Worm (Caenorhabditis elegans) whole organism, L4 larva: Measurements from ENCODE around the gene C08F8.9.
"Not testable (repeated sequence)": the region's sequence is repeated elsewhere in the genome, so short reads cannot be mapped to it uniquely, and the experiment has no call there.

Source experiments
- D1046.2 ChIP-seq: fragments of 200-800 bp; sonication (Bioruptor generic); IDR thresholded peaks from 2 replicates; pipeline ENCODE4 v1.3.6; 2022; ENCODE audit warnings: missing genetic modification characterization, missing compliant biosample characterization
- F10B5.3 ChIP-seq: sonication (generic microtip); optimal IDR thresholded peaks from 2 replicates; lab custom pipeline; 2016; ENCODE audit warnings: mild to moderate bottlenecking, missing genetic modification characterization, missing compliant biosample characterization
- R02D3.7 ChIP-seq: fragments of 150-350 bp; sonication (generic microtip); optimal IDR thresholded peaks from 3 replicates; lab custom pipeline; 2014; ENCODE audit warnings: missing biosample characterization, missing genetic modification characterization
- T20F7.1 ChIP-seq: fragments of 200-800 bp; sonication (Bioruptor generic); optimal IDR thresholded peaks from 2 replicates; lab custom pipeline; 2018; ENCODE audit warnings: mild to moderate bottlenecking, missing genetic modification characterization, missing compliant biosample characterization
- T26A8.4 ChIP-seq: fragments of 200-800 bp; sonication (Bioruptor generic); IDR thresholded peaks from 2 replicates; pipeline ENCODE4 v1.3.6; 2022; ENCODE audit warnings: missing genetic modification characterization, missing compliant biosample characterization
- Y48G9A.11 ChIP-seq: fragments of 200-800 bp; sonication (Bioruptor generic); IDR thresholded peaks from 2 replicates; pipeline ENCODE4 v1.3.6; 2022; ENCODE audit warnings: missing genetic modification reagents, missing genetic modification characterization, missing compliant biosample characterization
- ZK337.2 ChIP-seq: fragments of 200-800 bp; sonication (Bioruptor generic); IDR thresholded peaks from 2 replicates; pipeline ENCODE4 v1.3.6; 2022; ENCODE audit warnings: missing genetic modification reagents, missing genetic modification characterization, missing compliant biosample characterization
- ZK546.5 ChIP-seq, 2 experiments: sonication (generic microtip); optimal IDR thresholded peaks; 2 replicates each; lab custom pipeline; 2017; ENCODE audit warnings: missing biosample characterization in 2 of 2, missing genetic modification characterization in 2 of 2
- aly-2 ChIP-seq: sonication (generic microtip); optimal IDR thresholded peaks from 2 replicates; lab custom pipeline; 2018; ENCODE audit warnings: missing biosample characterization, missing genetic modification characterization
- arid-1 ChIP-seq: fragments of 200-800 bp; sonication (Bioruptor generic); conservative IDR thresholded peaks from 2 replicates; pipeline ENCODE4 v1.3.6; 2022; ENCODE audit warnings: missing genetic modification reagents, missing genetic modification characterization, missing compliant biosample characterization
- ceh-62 ChIP-seq: sonication (generic microtip); optimal IDR thresholded peaks from 2 replicates; lab custom pipeline; 2017; ENCODE audit warnings: missing biosample characterization, missing genetic modification characterization
- cey-2 ChIP-seq: sonication (generic microtip); optimal IDR thresholded peaks from 3 replicates; lab custom pipeline; 2017; ENCODE audit warnings: missing genetic modification characterization, mild to moderate bottlenecking, missing compliant biosample characterization, antibody characterized with exemption, borderline replicate concordance; ENCODE audit not compliant: insufficient read depth
- ctbp-1 ChIP-seq: fragments of 200-800 bp; sonication (Bioruptor generic); IDR thresholded peaks from 2 replicates; pipeline ENCODE4 v1.3.6; 2022; ENCODE audit warnings: missing genetic modification reagents, missing genetic modification characterization, missing compliant biosample characterization
- dmd-6 ChIP-seq: fragments of 200-800 bp; sonication (Bioruptor generic); IDR thresholded peaks from 2 replicates; pipeline ENCODE4 v1.3.6; 2022; ENCODE audit warnings: missing genetic modification reagents, missing genetic modification characterization, missing compliant biosample characterization
- dmd-9 ChIP-seq: fragments of 200-800 bp; sonication (Bioruptor generic); IDR thresholded peaks from 2 replicates; pipeline ENCODE4 v1.3.6; 2022; ENCODE audit warnings: missing genetic modification reagents, missing genetic modification characterization, missing compliant biosample characterization
- dve-1 ChIP-seq: sonication (generic microtip); optimal IDR thresholded peaks from 2 replicates; lab custom pipeline; 2017; ENCODE audit warnings: antibody characterized with exemption, mild to moderate bottlenecking, missing genetic modification characterization, missing compliant biosample characterization; ENCODE audit not compliant: insufficient read depth
- hlh-30 ChIP-seq: sonication (generic microtip); optimal IDR thresholded peaks from 2 replicates; lab custom pipeline; 2017; ENCODE audit warnings: antibody characterized with exemption, mild to moderate bottlenecking, missing genetic modification characterization, missing compliant biosample characterization; ENCODE audit not compliant: insufficient read depth
- jun-1 ChIP-seq: fragments of 150-350 bp; optimal IDR thresholded peaks from 2 replicates; lab custom pipeline; 2014; ENCODE audit warnings: missing biosample characterization, missing genetic modification reagents, missing genetic modification characterization
- lim-7 ChIP-seq: fragments of 200-800 bp; sonication (Bioruptor generic); IDR thresholded peaks from 2 replicates; pipeline ENCODE4 v1.3.6; 2022; ENCODE audit warnings: missing genetic modification characterization, missing compliant biosample characterization
- lin-13 ChIP-seq: fragments of 150-350 bp; optimal IDR thresholded peaks from 2 replicates; lab custom pipeline; 2014; ENCODE audit warnings: missing biosample characterization, missing genetic modification reagents, missing genetic modification characterization
- lin-29 ChIP-seq: fragments of 200-800 bp; sonication (Bioruptor generic); IDR thresholded peaks from 2 replicates; pipeline ENCODE4 v1.3.6; 2022; ENCODE audit warnings: missing genetic modification reagents, missing genetic modification characterization, missing compliant biosample characterization
- lir-3 ChIP-seq: sonication (generic microtip); optimal IDR thresholded peaks from 2 replicates; lab custom pipeline; 2016; ENCODE audit warnings: mild to moderate bottlenecking, missing genetic modification characterization, missing compliant biosample characterization
- mdl-1 ChIP-seq, 2 experiments: fragments of 150-350 bp in 1 of 2; sonication (generic microtip) in 1 of 2; optimal IDR thresholded peaks; 2 replicates each; lab custom pipeline; 2014 to 2017; ENCODE audit warnings: missing biosample characterization in 2 of 2, missing genetic modification characterization in 2 of 2
- mdt-29 ChIP-seq: fragments of 200-800 bp; sonication (Bioruptor generic); IDR thresholded peaks from 2 replicates; pipeline ENCODE4 v1.3.6; 2022; ENCODE audit warnings: missing genetic modification reagents, missing genetic modification characterization, missing compliant biosample characterization
- mep-1 ChIP-seq: fragments of 150-350 bp; sonication (generic microtip); optimal IDR thresholded peaks from 3 replicates; lab custom pipeline; 2014; ENCODE audit warnings: missing biosample characterization, missing genetic modification characterization
- mes-2 ChIP-seq: sonication (generic microtip); optimal IDR thresholded peaks from 2 replicates; lab custom pipeline; 2016; ENCODE audit warnings: missing genotype, mild to moderate bottlenecking, missing genetic modification characterization, missing compliant biosample characterization; ENCODE audit not compliant: poor library complexity, severe bottlenecking
- mxl-3 ChIP-seq: fragments of 200-800 bp; sonication (Bioruptor generic); optimal IDR thresholded peaks from 2 replicates; lab custom pipeline; 2018; ENCODE audit warnings: mild to moderate bottlenecking, missing genetic modification characterization, missing compliant biosample characterization
- nhr-102 ChIP-seq: sonication (generic microtip); optimal IDR thresholded peaks from 2 replicates; lab custom pipeline; 2016; ENCODE audit warnings: mild to moderate bottlenecking, missing genetic modification characterization, moderate library complexity, missing compliant biosample characterization
- nhr-11 ChIP-seq: fragments of 150-350 bp; optimal IDR thresholded peaks from 2 replicates; lab custom pipeline; 2014; ENCODE audit warnings: missing biosample characterization, missing genetic modification characterization
- nhr-237 ChIP-seq: sonication (generic microtip); optimal IDR thresholded peaks from 2 replicates; lab custom pipeline; 2017; ENCODE audit warnings: missing biosample characterization, missing genetic modification characterization
- nhr-25 ChIP-seq: sonication (generic microtip); optimal IDR thresholded peaks from 2 replicates; lab custom pipeline; 2017; ENCODE audit warnings: missing genetic modification characterization, mild to moderate bottlenecking, missing compliant biosample characterization, antibody characterized with exemption, moderate library complexity, borderline replicate concordance; ENCODE audit not compliant: insufficient read depth
- nhr-48 ChIP-seq: sonication (generic microtip); optimal IDR thresholded peaks from 2 replicates; lab custom pipeline; 2016; ENCODE audit warnings: mild to moderate bottlenecking, missing genetic modification characterization, missing compliant biosample characterization
- nhr-6 ChIP-seq: fragments of 150-350 bp; optimal IDR thresholded peaks from 2 replicates; lab custom pipeline; 2014; ENCODE audit warnings: missing biosample characterization, missing genetic modification characterization
- nhr-77 ChIP-seq: fragments of 150-350 bp; optimal IDR thresholded peaks from 2 replicates; lab custom pipeline; 2014; ENCODE audit warnings: missing biosample characterization, missing genetic modification characterization
- pha-4 ChIP-seq, 2 experiments: fragments of 150-350 bp in 1 of 2; fragments of 200-800 bp in 1 of 2; sonication (Bioruptor generic) in 1 of 2; IDR thresholded peaks in 1 of 2; optimal IDR thresholded peaks in 1 of 2; 2 replicates each; pipeline versions ENCODE4 v1.3.6 to Lab custom; 2014 to 2022; ENCODE audit warnings: missing genetic modification characterization in 2 of 2, missing genetic modification reagents in 2 of 2, missing biosample characterization in 1 of 2, missing compliant biosample characterization in 1 of 2
- php-3 ChIP-seq: fragments of 200-800 bp; sonication (Bioruptor generic); IDR thresholded peaks from 2 replicates; pipeline ENCODE4 v1.3.6; 2022; ENCODE audit warnings: missing genetic modification reagents, missing genetic modification characterization, missing compliant biosample characterization
- pqm-1 ChIP-seq: sonication (generic microtip); optimal IDR thresholded peaks from 2 replicates; lab custom pipeline; 2017; ENCODE audit warnings: missing biosample characterization, missing genetic modification characterization
- sdz-12 ChIP-seq: fragments of 200-800 bp; sonication (Bioruptor generic); optimal IDR thresholded peaks from 2 replicates; lab custom pipeline; 2018; ENCODE audit warnings: mild to moderate bottlenecking, missing genetic modification characterization, missing compliant biosample characterization
- skn-1 ChIP-seq: fragments of 150-350 bp; optimal IDR thresholded peaks from 2 replicates; lab custom pipeline; 2014; ENCODE audit warnings: missing biosample characterization, missing genetic modification characterization
- spr-1 ChIP-seq: sonication (generic microtip); optimal IDR thresholded peaks from 2 replicates; lab custom pipeline; 2016; ENCODE audit warnings: mild to moderate bottlenecking, missing genetic modification characterization, missing compliant biosample characterization
- spr-3 ChIP-seq: fragments of 200-800 bp; sonication (Bioruptor generic); optimal IDR thresholded peaks from 2 replicates; lab custom pipeline; 2018; ENCODE audit warnings: mild to moderate bottlenecking, missing genetic modification characterization, missing compliant biosample characterization
- unc-62 ChIP-seq, 3 experiments: fragments of 150-350 bp in 1 of 3; sonication (generic microtip); optimal IDR thresholded peaks in 2 of 3; peaks in 1 of 3; 1 replicate in 1 of 3; 2 replicates in 2 of 3; lab custom pipeline; 2014 to 2017; ENCODE audit warnings: missing biosample characterization in 3 of 3, missing genetic modification characterization in 3 of 3, missing genetic modification reagents in 3 of 3, missing genotype in 1 of 3
- zag-1 ChIP-seq: fragments of 150-350 bp; optimal IDR thresholded peaks from 2 replicates; lab custom pipeline; 2014; ENCODE audit warnings: missing biosample characterization, missing genetic modification characterization
- zfp-3 ChIP-seq: fragments of 200-800 bp; sonication (Bioruptor generic); conservative IDR thresholded peaks from 2 replicates; pipeline ENCODE4 v1.3.6; 2022; ENCODE audit warnings: missing genetic modification reagents, missing genetic modification characterization, missing compliant biosample characterization
- ztf-7 ChIP-seq: fragments of 150-350 bp; optimal IDR thresholded peaks from 2 replicates; lab custom pipeline; 2014; ENCODE audit warnings: missing biosample characterization, missing genetic modification characterization

C08F8.9 gene

ce11 chrIV:11180077-11180476, 1.7 kb upstream of the C08F8.9 start (continued):
- peak in 1 of 2 experiments; percentile 67 for TF ChIP-seq unc-62 (GFP tag; optimal IDR thresholded peaks at IDR 0.05 in 1 of 2; lab: Kevin White, UChicago)
- TF ChIP-seq unc-62 (tag; optimal IDR thresholded peaks at IDR 0.05; lab: Kevin White, UChicago) = no peak
- TF ChIP-seq php-3 = no peak
- no peak for TF ChIP-seq mep-1 (tag; lab: Kevin White, UChicago)
- no peak for TF ChIP-seq dmd-9
- no peak for TF ChIP-seq R02D3.7 (tag; lab: Kevin White, UChicago)
- TF ChIP-seq cey-2 (tag; lab: Kevin White, UChicago) = no peak
- peak; percentile 27 for TF ChIP-seq nhr-77 (tag; lab: Kevin White, UChicago)
- TF ChIP-seq pqm-1 (tag; lab: Kevin White, UChicago) = no peak
- TF ChIP-seq sdz-12 (GFP tag; lab: Kevin White, UChicago) = no peak
- no peak for TF ChIP-seq lir-3 (tag; lab: Kevin White, UChicago)
- no peak for TF ChIP-seq nhr-6 (tag; lab: Kevin White, UChicago)
- TF ChIP-seq mes-2 (tag; lab: Kevin White, UChicago) = no peak
- no peak for TF ChIP-seq Y48G9A.11 (GFP tag; lab: Robert Waterston, UW)
- peak; percentile 30 for TF ChIP-seq dve-1
- no peak for TF ChIP-seq ceh-62 (tag; lab: Kevin White, UChicago)
- no peak for TF ChIP-seq jun-1 (tag; lab: Kevin White, UChicago)
- no peak for TF ChIP-seq spr-3 (GFP tag; lab: Kevin White, UChicago)
- no peak for TF ChIP-seq D1046.2 (GFP tag; lab: Robert Waterston, UW)
- TF ChIP-seq ZK337.2 (GFP tag; lab: Robert Waterston, UW) = no peak
- no peak for TF ChIP-seq dmd-6 (GFP tag; lab: Robert Waterston, UW)
- no peak for TF ChIP-seq zag-1
- TF ChIP-seq mdl-1 (tag; optimal IDR thresholded peaks at IDR 0.05; lab: Kevin White, UChicago) = no peak
- no peak for TF ChIP-seq mxl-3 (GFP tag; lab: Kevin White, UChicago)
- TF ChIP-seq nhr-25 (tag; lab: Kevin White, UChicago) = no peak
- TF ChIP-seq skn-1 (tag; lab: Kevin White, UChicago) = no peak
- TF ChIP-seq aly-2 (tag; lab: Kevin White, UChicago) = no peak
- no peak for TF ChIP-seq nhr-237 (tag; lab: Kevin White, UChicago)
- TF ChIP-seq T20F7.1 (GFP tag; lab: Kevin White, UChicago) = no peak
- no peak for TF ChIP-seq zfp-3
- TF ChIP-seq ZK546.5 (tag; optimal IDR thresholded peaks at IDR 0.05; lab: Kevin White, UChicago) = no peak

DNA sequence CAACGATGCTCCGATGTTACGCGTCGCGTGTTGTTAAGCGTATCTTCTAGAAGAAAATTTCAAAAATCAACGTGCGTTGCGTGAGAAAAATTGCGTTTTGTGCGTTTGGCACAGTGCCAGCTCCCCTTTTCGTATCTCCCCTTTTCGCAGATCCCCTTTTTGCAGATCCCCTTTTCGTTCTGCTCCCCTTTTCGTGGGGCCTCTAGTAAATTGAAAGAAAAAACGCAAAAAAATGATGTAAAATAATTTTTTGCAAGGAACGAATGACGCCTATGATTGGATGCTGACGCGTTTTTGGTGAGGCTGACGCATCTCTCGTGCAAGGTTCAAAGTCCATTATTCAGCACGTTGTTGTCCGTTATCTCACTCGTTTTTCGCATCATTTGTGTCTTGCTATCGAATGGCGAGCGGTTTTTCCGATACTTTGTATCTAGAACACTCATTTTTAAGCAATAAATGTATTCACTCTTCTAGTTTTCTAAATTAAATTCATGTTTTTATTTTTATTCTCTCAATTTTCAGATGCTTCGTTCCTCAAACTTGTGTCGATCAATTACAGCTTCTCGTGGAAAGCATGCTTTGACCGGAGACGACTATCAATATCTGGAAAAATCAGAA, 837 bp upstream of the C08F8.9 start, which contains the start of gene cpt-2:
cpt-2 (plus strand) TSS at position 523 of the 618 bp plus-strand sequence.
- TF ChIP-seq pha-4 (GFP tag; IDR thresholded peaks at IDR 0.05; lab: Robert Waterston, UW) (peak; percentile 75; the same call in 1 of the 2 replicates), mxl-3 (GFP tag; lab: Kevin White, UChicago) (peak; percentile 90), ZK337.2 (GFP tag; lab: Robert Waterston, UW) (peak; percentile 88), nhr-102 (tag; lab: Kevin White, UChicago) (peak; percentile 70), T20F7.1 (GFP tag; lab: Kevin White, UChicago) (peak; percentile 79), dmd-9 (peak; percentile 91), nhr-11 (tag; lab: Kevin White, UChicago) (peak; percentile 75), lim-7 (GFP tag; lab: Robert Waterston, UW) (peak; percentile 59; the same call in 1 of the 2 replicates), nhr-48 (tag; lab: Kevin White, UChicago) (peak; percentile 72), mep-1 (tag; lab: Kevin White, UChicago) (peak; percentile 86), jun-1 (tag; lab: Kevin White, UChicago) (peak; percentile 40), spr-1 (peak; percentile 65), lin-29 (GFP tag; lab: Robert Waterston, UW) (peak; percentile 79), hlh-30 (tag; lab: Kevin White, UChicago) (peak; percentile 70), T26A8.4 (GFP tag; lab: Robert Waterston, UW) (peak; percentile 93), unc-62 (GFP tag; optimal IDR thresholded peaks at IDR 0.05 in 1 of 2; lab: Kevin White, UChicago) (peak in 1 of 2 experiments; percentile 97), pqm-1 (tag; lab: Kevin White, UChicago) (peak; percentile 35), F10B5.3 (peak; percentile 43), ctbp-1 (GFP tag; lab: Robert Waterston, UW) (peak; percentile 91), ztf-7 (tag; lab: Kevin White, UChicago) (peak; percentile 67), mdt-29 (GFP tag; lab: Robert Waterston, UW) (peak; percentile 85), lin-13 (GFP tag; lab: Kevin White, UChicago) (peak; percentile 57), arid-1 (GFP tag; lab: Robert Waterston, UW) (peak; percentile 90), php-3 (peak; percentile 79), nhr-6 (tag; lab: Kevin White, UChicago) (peak; percentile 25)
- not testable (repeated sequence) for TF ChIP-seq pha-4, unc-62 (tag; optimal IDR thresholded peaks at IDR 0.05; lab: Kevin White, UChicago)
